Fruit fly (Drosophila melanogaster): ENCODE results near the gene elav.

dm6 chrX:546372-547006 lies 23.5 kb upstream of the elav start:
- TF ChIP-seq Sin3A (optimal IDR thresholded peaks at IDR 0.05) (no peak), Myc (optimal IDR thresholded peaks at IDR 0.05) (no peak), psq (optimal IDR thresholded peaks at IDR 0.05) (no peak), h (optimal IDR thresholded peaks at IDR 0.05) (no peak)
